Fruit fly (Drosophila melanogaster): ENCODE measurements around the gene maca.

DNA sequence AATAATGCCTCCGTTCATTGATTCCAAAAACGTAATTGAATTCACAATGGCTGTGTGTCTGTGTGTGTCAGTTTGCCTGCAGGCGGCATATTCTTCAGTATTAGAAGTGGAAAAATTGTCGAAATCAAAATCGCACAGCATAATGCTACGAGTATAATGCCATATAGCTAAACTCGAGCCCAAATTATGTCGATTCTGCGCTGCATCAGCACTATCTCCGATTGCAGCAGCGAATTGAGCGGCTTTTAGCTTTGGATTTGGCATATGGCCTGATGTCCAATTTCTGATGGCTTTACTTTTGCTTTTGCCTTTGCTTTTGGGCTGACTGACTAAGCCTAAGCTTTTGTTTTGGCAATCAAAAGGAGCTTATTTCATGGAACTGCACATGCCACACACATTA lies 14.3 kb upstream of the maca start:
- TF ChIP-seq CG7101 (tag; optimal IDR thresholded peaks at IDR 0.05) (no peak), CG1620 (GFP tag; optimal IDR thresholded peaks at IDR 0.05) (no peak), CG11617 (GFP tag; optimal IDR thresholded peaks at IDR 0.05) (no peak), toe (GFP tag; optimal IDR thresholded peaks at IDR 0.05) (no peak), cnc (optimal IDR thresholded peaks at IDR 0.05) (no peak), CG14711 (tag; optimal IDR thresholded peaks at IDR 0.05) (no peak), CG33017 (tag; optimal IDR thresholded peaks at IDR 0.05) (no peak), CG5204 (GFP tag; optimal IDR thresholded peaks at IDR 0.05) (no peak), Hr96 (GFP tag; optimal IDR thresholded peaks at IDR 0.05) (no peak), Clk (GFP tag; optimal IDR thresholded peaks at IDR 0.05) (no peak), Mnt (GFP tag; optimal IDR thresholded peaks at IDR 0.05) (no peak)

Data from whole organism, adult.